Worm (Caenorhabditis elegans) whole organism, young adult: Measurements from ENCODE around the gene clec-252.

ENCODE experiments used
- F55B11.4 ChIP-seq: sonication (generic microtip); optimal IDR thresholded peaks from 2 replicates; lab custom pipeline; 2016; ENCODE audit warnings: missing compliant biosample characterization, missing genetic modification characterization, borderline replicate concordance; ENCODE audit not compliant: insufficient read depth
- F57A8.1 ChIP-seq: fragments of 200-800 bp; sonication (Bioruptor generic); optimal IDR thresholded peaks from 2 replicates; lab custom pipeline; 2018; ENCODE audit warnings: mild to moderate bottlenecking, missing genetic modification characterization, moderate library complexity, missing compliant biosample characterization
- aptf-3 ChIP-seq: fragments of 200-800 bp; sonication (Bioruptor generic); IDR thresholded peaks from 2 replicates; pipeline ENCODE4 v1.3.6; 2022; ENCODE audit warnings: missing genetic modification characterization, missing compliant biosample characterization
- bed-1 ChIP-seq: fragments of 200-800 bp; sonication (Bioruptor generic); IDR thresholded peaks from 2 replicates; pipeline ENCODE4 v1.3.6; 2022; ENCODE audit warnings: missing genetic modification reagents, missing genetic modification characterization, missing compliant biosample characterization
- ceh-58 ChIP-seq: fragments of 200-800 bp; sonication (Bioruptor generic); IDR thresholded peaks from 2 replicates; pipeline ENCODE4 v1.3.6; 2022; ENCODE audit warnings: missing genetic modification characterization, missing compliant biosample characterization
- ceh-91 ChIP-seq: fragments of 200-800 bp; sonication (Bioruptor generic); IDR thresholded peaks from 2 replicates; pipeline ENCODE4 v1.3.6; 2022; ENCODE audit warnings: missing genetic modification reagents, missing genetic modification characterization, missing compliant biosample characterization
- dpl-1 ChIP-seq: fragments of 150-350 bp; optimal IDR thresholded peaks from 2 replicates; lab custom pipeline; 2014; ENCODE audit warnings: missing biosample characterization, missing genetic modification reagents, missing genetic modification characterization
- ets-4 ChIP-seq: fragments of 200-800 bp; sonication (Bioruptor generic); optimal IDR thresholded peaks from 2 replicates; lab custom pipeline; 2018; ENCODE audit warnings: mild to moderate bottlenecking, missing genetic modification characterization, missing compliant biosample characterization
- lag-1 ChIP-seq: fragments of 200-800 bp; sonication (Bioruptor generic); IDR thresholded peaks from 2 replicates; pipeline ENCODE4 v1.3.6; 2022; ENCODE audit warnings: missing genetic modification reagents, missing genetic modification characterization, missing compliant biosample characterization
- zim-3 ChIP-seq: sonication (generic microtip); optimal IDR thresholded peaks from 2 replicates; lab custom pipeline; 2017; ENCODE audit warnings: mild to moderate bottlenecking, missing genetic modification characterization, moderate library complexity, missing compliant biosample characterization
- ztf-22 ChIP-seq: fragments of 200-800 bp; sonication (Bioruptor generic); optimal IDR thresholded peaks from 2 replicates; lab custom pipeline; 2018; ENCODE audit warnings: mild to moderate bottlenecking, missing genetic modification characterization, moderate library complexity, missing compliant biosample characterization

- TF ChIP-seq F55B11.4 (no peak), aptf-3 (GFP tag; lab: Robert Waterston, UW) (no peak), ets-4 (GFP tag; lab: Kevin White, UChicago) (no peak), bed-1 (GFP tag; lab: Robert Waterston, UW) (no peak), zim-3 (tag; lab: Kevin White, UChicago) (no peak), dpl-1 (GFP tag; lab: Kevin White, UChicago) (no peak), F57A8.1 (GFP tag; lab: Kevin White, UChicago) (no peak), ztf-22 (no peak), lag-1 (GFP tag; lab: Robert Waterston, UW) (no peak), ceh-91 (no peak), ceh-58 (no peak)
Observed at ce11 chrV:18748726-18749125, at the start of gene clec-252.
